Fruit fly (Drosophila melanogaster): ENCODE measurements around the gene Klp31E.
A peak's percentile ranks its signal among the peaks of the same experiment; 100 is the strongest.

Klp31E gene

dm6 chr2L:10430802-10431476 lies 17.1 kb downstream of the Klp31E start, which contains the start of the genes Bug22 and TfIIB (continued):
- TF ChIP-seq CG34224 (GFP tag; IDR thresholded peaks at IDR 0.05; ENCODE audit: partially characterized antibody) = 0 out of 3 replicates have a peak, but pooled peaks have one; percentile 8
- TF ChIP-seq Hmr (GFP tag; optimal IDR thresholded peaks at IDR 0.05) = no peak
- TF ChIP-seq CG3838 (GFP tag; optimal IDR thresholded peaks at IDR 0.05) = no peak
- TF ChIP-seq Dbx (GFP tag; IDR thresholded peaks at IDR 0.05) = peak; percentile 66; the same call in 2 of the 3 replicates
- no peak for TF ChIP-seq Lpt (GFP tag; optimal IDR thresholded peaks at IDR 0.05)
- TF ChIP-seq CG30020 (tag; optimal IDR thresholded peaks at IDR 0.05) = peak; percentile 98
- TF ChIP-seq klu (GFP tag; IDR thresholded peaks at IDR 0.05) = no peak
- TF ChIP-seq gro (GFP tag; optimal IDR thresholded peaks at IDR 0.05) = peak; percentile 19
- no peak for TF ChIP-seq crol (GFP tag; IDR thresholded peaks at IDR 0.05)
- peak; percentile 47 for TF ChIP-seq CG1647 (GFP tag; optimal IDR thresholded peaks at IDR 0.05)
- no peak for TF ChIP-seq CkIIα-i1 (GFP tag; IDR thresholded peaks at IDR 0.05)
- TF ChIP-seq CG13287 (GFP tag; IDR thresholded peaks at IDR 0.05; ENCODE audit: partially characterized antibody) = peak; percentile 47
- peak; percentile 45; the same call in 1 of the 2 replicates for TF ChIP-seq CG32772 (GFP tag; IDR thresholded peaks at IDR 0.05)
- TF ChIP-seq zen2 (GFP tag; IDR thresholded peaks at IDR 0.05; ENCODE audit: partially characterized antibody) = no peak
- no peak for TF ChIP-seq dati (GFP tag; IDR thresholded peaks at IDR 0.05)
- TF ChIP-seq zf30C (GFP tag; optimal IDR thresholded peaks at IDR 0.05) = no peak
- peak; percentile 73 for TF ChIP-seq CG1024 (GFP tag; IDR thresholded peaks at IDR 0.05)
- peak; percentile 56 for TF ChIP-seq CG15696 (tag; optimal IDR thresholded peaks at IDR 0.05)
- TF ChIP-seq CG4617 (GFP tag; optimal IDR thresholded peaks at IDR 0.05; ENCODE audit: borderline replicate concordance) = peak; percentile 27
- TF ChIP-seq CG3163 (GFP tag; optimal IDR thresholded peaks at IDR 0.05) = peak; percentile 5
- peak; percentile 63 for TF ChIP-seq CG9609 (GFP tag; optimal IDR thresholded peaks at IDR 0.05)
- TF ChIP-seq Drgx (GFP tag; IDR thresholded peaks at IDR 0.05) = peak; percentile 51; the same call in 1 of the 2 replicates
- TF ChIP-seq CG16813 (GFP tag; IDR thresholded peaks at IDR 0.05; ENCODE audit: partially characterized antibody) = 0 out of 3 replicates have a peak, but pooled peaks have one; percentile 36
- peak; percentile 73 for TF ChIP-seq PHDP (tag; optimal IDR thresholded peaks at IDR 0.05)
- TF ChIP-seq CG3065 (GFP tag; optimal IDR thresholded peaks at IDR 0.05) = peak; percentile 12
- TF ChIP-seq Mad (GFP tag; optimal IDR thresholded peaks at IDR 0.05) = peak; percentile 71
- TF ChIP-seq CG10209 (GFP tag; optimal IDR thresholded peaks at IDR 0.05) = peak; percentile 52
- TF ChIP-seq dmrt99B (tag; optimal IDR thresholded peaks at IDR 0.05) = no peak
- TF ChIP-seq Atf6 (GFP tag; IDR thresholded peaks at IDR 0.05) = peak; percentile 61
- TF ChIP-seq kni (GFP tag; optimal IDR thresholded peaks at IDR 0.05) = no peak
- TF ChIP-seq tup (GFP tag; optimal IDR thresholded peaks at IDR 0.05) = peak; percentile 61
- TF ChIP-seq Xrp1 (GFP tag; IDR thresholded peaks at IDR 0.05) = peak; percentile 71; the same call in 1 of the 2 replicates
- TF ChIP-seq CG8290 (GFP tag; optimal IDR thresholded peaks at IDR 0.05) = peak; percentile 78
- TF ChIP-seq CG8290 (tag; optimal IDR thresholded peaks at IDR 0.05) = peak; percentile 90 to 92
- TF ChIP-seq Chrac-16 (GFP tag; optimal IDR thresholded peaks at IDR 0.05) = peak; percentile 72
- TF ChIP-seq hb (GFP tag; IDR thresholded peaks at IDR 0.05; ENCODE audit: partially characterized antibody) = no peak
- TF ChIP-seq Bgb (GFP tag; IDR thresholded peaks at IDR 0.05; ENCODE audit: partially characterized antibody) = peak; percentile 19; the same call in 1 of the 2 replicates
- TF ChIP-seq D19B (GFP tag; optimal IDR thresholded peaks at IDR 0.05) = no peak
- no peak for TF ChIP-seq hkb (optimal IDR thresholded peaks at IDR 0.05)
- TF ChIP-seq hkb (GFP tag; IDR thresholded peaks at IDR 0.05) = peak; percentile 75
- TF ChIP-seq CG2875 (GFP tag; optimal IDR thresholded peaks at IDR 0.05) = no peak
- TF ChIP-seq cas (GFP tag; IDR thresholded peaks at IDR 0.05) = no peak
- no peak for TF ChIP-seq org-1 (GFP tag; optimal IDR thresholded peaks at IDR 0.05)
- peak; percentile 56 for TF ChIP-seq CG10267 (tag; optimal IDR thresholded peaks at IDR 0.05)
- TF ChIP-seq Eip74EF (GFP tag; optimal IDR thresholded peaks at IDR 0.05) = peak in 1 of 2 experiments; percentile 56
- no peak for TF ChIP-seq Stat92E (GFP tag; optimal IDR thresholded peaks at IDR 0.05)
- TF ChIP-seq CG42726 (GFP tag; IDR thresholded peaks at IDR 0.05; ENCODE audit: partially characterized antibody) = no peak
- TF ChIP-seq Aef1 (GFP tag; IDR thresholded peaks at IDR 0.05) = peak; percentile 66; the same call in 2 of the 3 replicates
- peak; percentile 50 for TF ChIP-seq CG1792 (GFP tag; optimal IDR thresholded peaks at IDR 0.05)

All from whole organism, embryonic.